Worm (Caenorhabditis elegans): ENCODE data around the gene Y62H9A.12.

Y62H9A.12 gene

DNA sequence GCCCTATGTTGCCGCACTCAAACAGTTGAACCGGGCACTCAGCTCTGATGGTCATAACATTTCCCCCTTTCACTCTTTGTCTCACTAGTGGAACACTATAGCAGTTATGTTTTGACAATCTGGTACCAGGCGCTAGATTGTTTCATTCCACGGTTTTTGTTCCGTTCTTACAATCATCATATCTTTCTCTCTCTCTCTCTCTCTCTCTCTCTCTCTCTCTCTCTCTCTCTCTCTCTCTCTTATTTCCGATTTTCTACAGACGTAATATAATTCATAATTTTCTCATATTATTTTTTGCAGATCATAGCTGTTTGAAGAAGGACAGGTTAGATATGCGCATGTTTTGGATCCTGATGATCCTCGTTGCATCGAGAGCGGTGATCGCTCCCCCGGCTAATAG lies at the start of gene Y62H9A.12:
Y62H9A.12 (plus strand) TSS at position 301 of the 400 bp plus-strand sequence.
- TF ChIP-seq zip-8 (tag; optimal IDR thresholded peaks at IDR 0.05): no peak
- no peak for TF ChIP-seq mep-1 (tag; optimal IDR thresholded peaks at IDR 0.05)
- TF ChIP-seq nhr-2 (tag; optimal IDR thresholded peaks at IDR 0.05): no peak
- no peak for TF ChIP-seq nhr-12 (tag; optimal IDR thresholded peaks at IDR 0.05)
- no peak for TF ChIP-seq elt-3 (tag; optimal IDR thresholded peaks at IDR 0.05)
- no peak for TF ChIP-seq hlh-1 (tag; optimal IDR thresholded peaks at IDR 0.05)
- no peak for TF ChIP-seq pha-4 (tag; optimal IDR thresholded peaks at IDR 0.05)
- TF ChIP-seq cnd-1 (tag; optimal IDR thresholded peaks at IDR 0.05): no peak
- TF ChIP-seq ceh-43 (GFP tag; optimal IDR thresholded peaks at IDR 0.05): no peak
- no peak for TF ChIP-seq bed-3 (GFP tag; optimal IDR thresholded peaks at IDR 0.05)
- no peak for TF ChIP-seq mab-5 (tag; optimal IDR thresholded peaks at IDR 0.05)
- TF ChIP-seq tbx-8 (GFP tag; optimal IDR thresholded peaks at IDR 0.05): no peak
- TF ChIP-seq ztf-11 (tag; optimal IDR thresholded peaks at IDR 0.05): no peak

DNA sequence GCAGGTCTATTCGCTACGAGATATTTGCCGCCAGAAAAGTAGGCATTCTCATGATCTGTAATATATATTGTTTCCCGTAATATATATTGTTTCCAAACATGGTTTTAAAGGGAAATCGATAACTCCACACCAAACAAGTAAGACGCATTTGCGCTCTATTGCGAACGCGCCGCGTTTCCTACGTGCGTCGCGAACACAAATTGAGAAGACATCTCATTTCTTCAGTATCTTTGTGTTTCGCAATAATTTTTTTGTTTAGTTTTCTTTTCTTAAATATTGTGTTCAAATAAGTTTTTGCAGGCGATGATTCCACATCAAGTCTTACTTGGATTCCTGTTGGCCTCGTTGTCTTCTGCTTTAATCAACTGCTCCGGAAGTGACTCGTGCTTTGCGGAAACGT lies 48.8 kb upstream of the Y62H9A.12 start, which contains the start of gene F54F7.6:
F54F7.6 (plus strand) TSS at position 301 of the 400 bp plus-strand sequence.
- TF ChIP-seq lin-13 (tag; optimal IDR thresholded peaks at IDR 0.05) (no peak), mab-5 (tag; optimal IDR thresholded peaks at IDR 0.05) (no peak), sptf-1 (tag; optimal IDR thresholded peaks at IDR 0.05) (no peak), nhr-12 (tag; optimal IDR thresholded peaks at IDR 0.05) (no peak), nhr-237 (tag; optimal IDR thresholded peaks at IDR 0.05) (no peak), sem-2 (GFP tag; optimal IDR thresholded peaks at IDR 0.05) (no peak), hlh-1 (tag; optimal IDR thresholded peaks at IDR 0.05) (no peak), pha-4 (tag; optimal IDR thresholded peaks at IDR 0.05) (no peak), ztf-11 (tag; optimal IDR thresholded peaks at IDR 0.05) (no peak), ceh-39 (tag; optimal IDR thresholded peaks at IDR 0.05) (no peak), bed-3 (GFP tag; optimal IDR thresholded peaks at IDR 0.05) (no peak), nhr-28 (tag; optimal IDR thresholded peaks at IDR 0.05) (no peak), ces-1 (GFP tag; optimal IDR thresholded peaks at IDR 0.05) (no peak), unc-62 (GFP tag; optimal IDR thresholded peaks at IDR 0.05) (no peak), lsy-2 (tag; optimal IDR thresholded peaks at IDR 0.05) (no peak), elt-3 (tag; optimal IDR thresholded peaks at IDR 0.05) (no peak), nhr-2 (tag; optimal IDR thresholded peaks at IDR 0.05) (no peak), unc-39 (tag; optimal IDR thresholded peaks at IDR 0.05) (no peak), tbx-8 (GFP tag; optimal IDR thresholded peaks at IDR 0.05) (no peak), cnd-1 (tag; optimal IDR thresholded peaks at IDR 0.05) (no peak)

DNA sequence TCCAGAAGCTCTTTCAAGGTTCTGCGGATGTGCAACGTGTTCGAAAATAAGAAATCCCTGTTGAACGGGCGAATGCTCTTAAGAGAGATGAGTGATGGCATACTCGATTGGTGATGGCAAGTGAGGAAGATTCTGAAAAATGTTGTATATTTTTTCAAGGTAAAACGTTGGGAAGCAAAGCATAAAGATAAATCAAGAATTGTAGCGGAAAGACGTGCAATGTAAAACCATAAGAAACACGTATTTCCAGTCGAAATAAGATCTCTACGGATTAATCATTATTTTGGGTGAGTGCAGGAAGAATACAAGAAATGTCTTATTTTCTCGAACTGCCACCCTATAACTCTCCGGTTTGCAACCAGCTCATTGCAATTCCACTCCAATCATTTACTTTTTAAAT lies 44.7 kb upstream of the Y62H9A.12 start, which contains the start of gene dot-1.2:
dot-1.2 (minus strand) TSS at position 101 of the 400 bp plus-strand sequence.
- no peak for TF ChIP-seq ztf-11 (tag; optimal IDR thresholded peaks at IDR 0.05)
- TF ChIP-seq pha-4 (tag; optimal IDR thresholded peaks at IDR 0.05): no peak
- TF ChIP-seq hlh-1 (tag; optimal IDR thresholded peaks at IDR 0.05): no peak
- TF ChIP-seq nhr-76 (tag; optimal IDR thresholded peaks at IDR 0.05): no peak
- no peak for TF ChIP-seq unc-39 (tag; optimal IDR thresholded peaks at IDR 0.05)
- no peak for TF ChIP-seq nhr-237 (tag; optimal IDR thresholded peaks at IDR 0.05)
- no peak for TF ChIP-seq drap-1 (GFP tag; optimal IDR thresholded peaks at IDR 0.05)
- TF ChIP-seq flh-1 (GFP tag; optimal IDR thresholded peaks at IDR 0.05): no peak

DNA sequence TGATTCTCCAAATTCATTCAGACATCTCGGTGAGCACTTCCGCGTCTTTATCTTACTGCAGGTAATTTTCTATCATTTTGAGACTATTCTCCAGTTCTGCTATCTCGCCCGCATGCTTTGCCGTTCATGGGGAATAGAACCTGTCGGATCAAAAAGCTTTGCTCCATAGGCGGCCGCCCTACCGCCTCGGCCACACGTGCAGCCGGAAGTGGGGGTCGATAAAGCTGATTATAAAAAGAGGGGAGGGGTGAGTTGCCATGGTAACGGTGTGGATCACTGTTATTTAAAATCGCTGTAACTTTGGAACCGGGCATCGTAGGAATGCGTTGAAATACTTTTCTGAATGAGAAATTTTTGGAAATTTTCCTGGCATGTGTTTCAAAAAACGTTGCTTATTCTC lies 43.5 kb upstream of the Y62H9A.12 start:
- TF ChIP-seq ces-1 (GFP tag; optimal IDR thresholded peaks at IDR 0.05) (no peak), zip-8 (tag; optimal IDR thresholded peaks at IDR 0.05) (no peak), hlh-1 (tag; optimal IDR thresholded peaks at IDR 0.05) (no peak), nhr-2 (tag; optimal IDR thresholded peaks at IDR 0.05) (no peak), elt-3 (tag; optimal IDR thresholded peaks at IDR 0.05) (no peak), ceh-43 (GFP tag; optimal IDR thresholded peaks at IDR 0.05) (no peak), bed-3 (GFP tag; optimal IDR thresholded peaks at IDR 0.05) (no peak), mab-5 (tag; optimal IDR thresholded peaks at IDR 0.05) (no peak), nhr-12 (tag; optimal IDR thresholded peaks at IDR 0.05) (no peak)

DNA sequence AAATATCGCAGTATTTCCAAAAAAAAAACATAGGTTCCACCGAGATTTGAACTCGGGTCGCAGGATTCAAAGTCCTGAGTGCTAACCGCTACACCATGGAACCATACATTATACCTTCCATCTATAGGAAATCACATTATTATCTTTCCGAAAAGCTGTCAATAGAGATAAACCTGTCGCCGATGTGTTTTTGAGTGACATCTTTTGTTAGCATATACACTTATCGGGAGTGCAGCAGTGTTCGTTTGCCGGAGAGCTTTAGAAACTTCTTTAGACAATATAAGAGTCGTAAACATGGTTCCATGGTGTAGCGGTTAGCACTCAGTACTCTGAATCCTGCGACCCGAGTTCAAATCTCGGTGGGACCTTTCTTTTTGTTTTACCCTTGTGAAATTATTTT lies 41.7 kb upstream of the Y62H9A.12 start:
- TF ChIP-seq nhr-2 (tag; optimal IDR thresholded peaks at IDR 0.05) (no peak), ceh-83 (GFP tag; optimal IDR thresholded peaks at IDR 0.05) (peak; percentile 4)

DNA sequence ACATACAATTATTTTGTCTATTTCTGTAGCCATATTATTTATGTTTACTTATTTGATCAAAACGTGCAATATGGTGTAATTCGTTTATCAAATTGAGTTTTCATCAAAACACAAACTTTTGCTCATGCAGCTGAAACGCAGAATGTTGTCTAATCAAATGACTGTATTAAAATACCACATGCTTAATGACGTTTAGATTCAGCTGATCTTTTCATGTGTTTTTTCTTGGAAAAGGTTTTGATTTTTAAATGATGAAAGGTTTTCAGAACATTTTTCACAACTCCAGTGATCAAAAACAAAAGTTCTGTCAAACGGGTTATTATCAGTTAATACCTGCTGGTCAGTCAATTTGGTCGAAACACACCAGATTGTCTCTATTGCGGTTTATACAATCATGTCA lies 38.7 kb upstream of the Y62H9A.12 start, which contains the start of gene Y62H9A.1:
Y62H9A.1 (plus strand) TSS at position 282 of the 400 bp plus-strand sequence.
- TF ChIP-seq M03D4.4 (tag; optimal IDR thresholded peaks at IDR 0.05): no peak
- TF ChIP-seq drap-1 (GFP tag; optimal IDR thresholded peaks at IDR 0.05): no peak
- TF ChIP-seq nhr-2 (tag; optimal IDR thresholded peaks at IDR 0.05): no peak
- no peak for TF ChIP-seq nhr-237 (tag; optimal IDR thresholded peaks at IDR 0.05)
